Fruit fly (Drosophila melanogaster): ENCODE results near the gene CG43322.

CG43322 gene

DNA sequence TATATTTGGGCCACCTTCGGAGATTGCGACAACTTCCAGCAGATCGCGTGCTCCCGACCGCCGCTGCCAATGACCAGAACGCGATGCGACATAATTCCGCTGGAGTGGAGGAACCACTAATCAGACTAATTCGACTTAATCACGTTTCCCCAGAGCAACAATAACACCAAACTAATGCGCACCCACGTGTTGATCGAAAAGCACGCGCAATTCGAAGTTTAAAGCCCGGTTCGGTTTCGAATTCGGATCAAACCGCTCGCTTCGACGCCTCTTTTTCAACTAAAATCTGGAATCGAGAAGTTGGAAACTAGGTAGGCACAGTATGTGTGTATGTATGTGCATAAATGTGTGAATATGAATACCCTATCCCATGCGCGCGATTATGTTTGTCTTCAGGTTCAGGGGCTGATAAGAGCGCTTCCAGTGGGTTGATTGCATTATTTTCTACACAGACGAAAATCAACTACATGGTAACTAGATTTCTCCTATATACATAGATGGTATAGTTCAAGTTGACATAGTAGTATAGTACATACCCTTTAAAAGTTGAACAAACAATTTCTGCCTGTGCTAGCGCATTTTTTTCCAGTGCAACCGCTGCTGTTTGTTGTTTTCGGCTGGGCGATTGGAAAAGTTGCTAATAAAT, 10.5 kb downstream of the CG43322 start, which contains the start of gene Gart (continued):
- TF ChIP-seq CG7368 (GFP tag; optimal IDR thresholded peaks at IDR 0.05) (peak; percentile 13), CG10669 (GFP tag; optimal IDR thresholded peaks at IDR 0.05) (no peak), esn (GFP tag; optimal IDR thresholded peaks at IDR 0.05) (peak; percentile 92), CG8119 (GFP tag; IDR thresholded peaks at IDR 0.05) (peak; percentile 71), CG1621 (tag; optimal IDR thresholded peaks at IDR 0.05) (peak; percentile 16), CG11294 (GFP tag; IDR thresholded peaks at IDR 0.05) (no peak), CG34406 (GFP tag; optimal IDR thresholded peaks at IDR 0.05) (peak; percentile 65), salr (GFP tag; optimal IDR thresholded peaks at IDR 0.05) (peak in 1 of 2 experiments; percentile 34), dac (GFP tag; optimal IDR thresholded peaks at IDR 0.05) (peak; percentile 24)

DNA sequence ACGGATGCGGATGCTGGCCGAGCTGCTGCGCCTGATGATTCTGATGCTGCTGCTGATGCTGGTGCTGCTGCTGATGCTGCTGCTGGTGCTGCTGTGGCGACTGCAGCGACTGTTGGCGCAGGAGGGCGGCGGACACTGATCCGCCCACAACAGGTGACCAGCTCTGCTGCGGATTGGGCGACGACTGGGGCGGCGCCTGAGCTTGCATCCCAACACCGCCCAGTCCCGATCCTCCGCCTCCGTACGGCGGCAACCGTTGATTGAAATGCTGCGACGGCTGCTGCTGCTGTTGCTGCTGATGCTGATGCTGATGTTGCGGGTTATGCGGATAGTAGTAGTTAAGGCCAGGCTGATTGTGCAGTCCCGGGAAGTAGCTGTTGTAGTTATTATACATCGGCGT, 12.1 kb downstream of the CG43322 start:
- TF ChIP-seq Gug (GFP tag; IDR thresholded peaks at IDR 0.05) (no peak), CG6792 (GFP tag; optimal IDR thresholded peaks at IDR 0.05) (no peak), Hr39 (GFP tag; optimal IDR thresholded peaks at IDR 0.05) (no peak), CG16779 (tag; optimal IDR thresholded peaks at IDR 0.05) (no peak), topi (GFP tag; optimal IDR thresholded peaks at IDR 0.05) (no peak), CG6854 (GFP tag; optimal IDR thresholded peaks at IDR 0.05) (no peak), CG4318 (GFP tag; optimal IDR thresholded peaks at IDR 0.05) (no peak), CG6808 (GFP tag; optimal IDR thresholded peaks at IDR 0.05) (no peak), Hr38 (GFP tag; optimal IDR thresholded peaks at IDR 0.05) (no peak), CG6276 (GFP tag; optimal IDR thresholded peaks at IDR 0.05) (no peak), vri (GFP tag; optimal IDR thresholded peaks at IDR 0.05) (no peak), net (GFP tag; optimal IDR thresholded peaks at IDR 0.05) (no peak)

DNA sequence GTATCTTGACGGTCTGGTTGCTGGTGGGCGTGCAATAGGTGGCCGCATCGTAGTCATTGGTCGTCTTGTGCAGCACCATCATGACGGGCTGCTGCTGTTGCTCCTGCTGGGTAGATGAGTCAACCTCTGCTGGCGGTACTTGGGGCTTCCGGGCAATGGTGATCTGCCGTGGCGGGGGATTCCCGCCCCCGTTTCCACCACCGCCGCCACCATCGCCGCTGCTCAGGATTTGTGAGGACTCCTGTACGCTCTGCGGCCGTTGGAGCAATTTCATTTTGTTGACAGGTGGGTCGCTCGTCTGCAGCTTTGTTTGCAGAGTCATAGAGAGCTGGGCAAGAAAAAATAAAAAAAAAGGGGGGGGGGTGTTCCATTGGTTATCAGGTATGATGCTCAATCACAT, 13.1 kb downstream of the CG43322 start:
- TF ChIP-seq CG6808 (GFP tag; optimal IDR thresholded peaks at IDR 0.05) (no peak), CG1621 (tag; optimal IDR thresholded peaks at IDR 0.05) (no peak), spab (GFP tag; optimal IDR thresholded peaks at IDR 0.05) (no peak), CG3919 (GFP tag; optimal IDR thresholded peaks at IDR 0.05) (no peak), CG11762 (GFP tag; optimal IDR thresholded peaks at IDR 0.05; ENCODE audit: insufficient read depth) (no peak), Eip78C (GFP tag) (no peak), CG11294 (GFP tag; IDR thresholded peaks at IDR 0.05) (no peak), net (GFP tag; optimal IDR thresholded peaks at IDR 0.05) (no peak), fd59A (GFP tag; optimal IDR thresholded peaks at IDR 0.05) (no peak), CG7368 (GFP tag; optimal IDR thresholded peaks at IDR 0.05) (no peak), svp (GFP tag) (no peak), CG9139 (GFP tag; optimal IDR thresholded peaks at IDR 0.05) (no peak), salr (GFP tag; optimal IDR thresholded peaks at IDR 0.05) (no peak), pdm3 (GFP tag; optimal IDR thresholded peaks at IDR 0.05) (no peak), CG34406 (GFP tag; optimal IDR thresholded peaks at IDR 0.05) (no peak)

dm6 chr2L:7026988-7027908, 14.1 kb downstream of the CG43322 start, which contains the start of the genes CG31908 and MME1:
TSS of gene CG31908 (minus strand) at chr2L:7027389.
TSS of gene MME1 (plus strand) at chr2L:7027526.
- TF ChIP-seq Eip78C (GFP tag) (peak; percentile 73), CG6792 (GFP tag; optimal IDR thresholded peaks at IDR 0.05) (peak; percentile 14), CG3032 (tag; optimal IDR thresholded peaks at IDR 0.05) (peak; percentile 5), fkh (GFP tag; optimal IDR thresholded peaks at IDR 0.05) (no peak), topi (GFP tag; optimal IDR thresholded peaks at IDR 0.05) (peak; percentile 43), fd85E (GFP tag; optimal IDR thresholded peaks at IDR 0.05) (no peak), Blimp-1 (GFP tag; optimal IDR thresholded peaks at IDR 0.05) (no peak), CG8632 (GFP tag; optimal IDR thresholded peaks at IDR 0.05) (peak; percentile 1), CG8119 (GFP tag; IDR thresholded peaks at IDR 0.05) (no peak; the same call in 2 of the 3 replicates), dac (GFP tag; optimal IDR thresholded peaks at IDR 0.05) (no peak), Eip93F (GFP tag; optimal IDR thresholded peaks at IDR 0.05) (no peak), esn (GFP tag; optimal IDR thresholded peaks at IDR 0.05) (peak; percentile 68), Gug (GFP tag; IDR thresholded peaks at IDR 0.05) (no peak), eg (GFP tag; IDR thresholded peaks at IDR 0.05) (no peak), CG6163 (GFP tag; IDR thresholded peaks at IDR 0.05) (no peak), vri (GFP tag; optimal IDR thresholded peaks at IDR 0.05) (peak; percentile 27), svp (GFP tag) (peak; percentile 81), achi (GFP tag; optimal IDR thresholded peaks at IDR 0.05) (peak; percentile 80), salr (GFP tag; optimal IDR thresholded peaks at IDR 0.05) (no peak), CG31627 (GFP tag; optimal IDR thresholded peaks at IDR 0.05) (peak; percentile 36), dsx (GFP tag; optimal IDR thresholded peaks at IDR 0.05; ENCODE audit: poor library complexity, severe bottlenecking) (no peak), OdsH (GFP tag; optimal IDR thresholded peaks at IDR 0.05) (peak; percentile 27), CG8319 (GFP tag; optimal IDR thresholded peaks at IDR 0.05) (peak; percentile 10)

All from whole organism, prepupa.